Fruit fly (Drosophila melanogaster): ENCODE measurements around the gene Cpr92F.

Cpr92F gene

DNA sequence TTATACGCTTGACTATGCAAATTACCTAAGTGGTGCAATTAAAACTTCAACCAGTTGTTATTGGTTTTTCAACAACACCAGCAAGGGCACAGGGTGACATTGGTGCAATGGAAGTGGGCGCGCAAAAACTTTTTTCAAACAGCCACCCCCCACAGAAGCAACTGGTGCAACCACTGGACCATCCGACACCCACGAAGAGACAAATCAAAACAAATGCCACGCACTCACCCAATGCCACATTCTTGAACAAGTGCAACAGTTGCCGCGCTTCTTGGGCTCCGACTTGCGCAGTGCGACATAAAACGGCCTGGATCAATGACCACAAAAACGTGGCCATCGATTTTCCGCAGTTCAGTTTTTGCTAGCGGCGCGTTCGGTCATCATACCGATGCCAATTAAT lies 33.6 kb upstream of the Cpr92F start (continued):
- TF ChIP-seq Drgx (GFP tag; IDR thresholded peaks at IDR 0.05) (no peak), sr (GFP tag; IDR thresholded peaks at IDR 0.05) (no peak), CG15514 (GFP tag; optimal IDR thresholded peaks at IDR 0.05) (peak; percentile 30), lmd (GFP tag; IDR thresholded peaks at IDR 0.05) (no peak), pita (GFP tag; optimal IDR thresholded peaks at IDR 0.05) (no peak), CG7745 (tag; optimal IDR thresholded peaks at IDR 0.05) (no peak), CG4404 (GFP tag; IDR thresholded peaks at IDR 0.05) (no peak), scrt (GFP tag; optimal IDR thresholded peaks at IDR 0.05) (peak; percentile 100), knrl (GFP tag; IDR thresholded peaks at IDR 0.05; ENCODE audit: partially characterized antibody) (no peak), CG4360 (GFP tag; IDR thresholded peaks at IDR 0.05) (0 out of 2 replicates have a peak, but pooled peaks have one; percentile 9), CG16863 (GFP tag; optimal IDR thresholded peaks at IDR 0.05) (no peak), onecut (GFP tag; IDR thresholded peaks at IDR 0.05) (peak; percentile 99), CG10267 (tag; optimal IDR thresholded peaks at IDR 0.05) (no peak), Atf-2 (GFP tag; optimal IDR thresholded peaks at IDR 0.05) (no peak), CG12071 (GFP tag; optimal IDR thresholded peaks at IDR 0.05) (peak; percentile 15), eyg (GFP tag; optimal IDR thresholded peaks at IDR 0.05) (peak; percentile 5), H15 (GFP tag; IDR thresholded peaks at IDR 0.05) (no peak), D19A (tag; optimal IDR thresholded peaks at IDR 0.05) (no peak), Eip74EF (GFP tag; optimal IDR thresholded peaks at IDR 0.05) (no peak), kah (GFP tag; optimal IDR thresholded peaks at IDR 0.05) (peak; percentile 34), Atf6 (GFP tag; IDR thresholded peaks at IDR 0.05) (no peak), CG15269 (tag; optimal IDR thresholded peaks at IDR 0.05) (no peak), Pdp1 (GFP tag; optimal IDR thresholded peaks at IDR 0.05) (no peak), CG18476 (GFP tag; optimal IDR thresholded peaks at IDR 0.05) (no peak), ara (GFP tag; IDR thresholded peaks at IDR 0.05) (no peak), HLHmδ (GFP tag; optimal IDR thresholded peaks at IDR 0.05) (no peak), CG31224 (GFP tag; IDR thresholded peaks at IDR 0.05) (no peak), CG10654 (GFP tag; optimal IDR thresholded peaks at IDR 0.05) (no peak), CG33213 (GFP tag; optimal IDR thresholded peaks at IDR 0.05) (no peak), MTF-1 (GFP tag; optimal IDR thresholded peaks at IDR 0.05; ENCODE audit: borderline replicate concordance) (no peak), jumu (GFP tag; optimal IDR thresholded peaks at IDR 0.05) (no peak), CG11504 (tag; optimal IDR thresholded peaks at IDR 0.05) (no peak), dimm (GFP tag; IDR thresholded peaks at IDR 0.05) (no peak), CrebB (tag; optimal IDR thresholded peaks at IDR 0.05) (no peak), chm (GFP tag; IDR thresholded peaks at IDR 0.05) (peak; percentile 46), CG18599 (GFP tag; optimal IDR thresholded peaks at IDR 0.05) (no peak), GATAe (GFP tag; conservative IDR thresholded peaks at IDR 0.05) (no peak), sd (tag; optimal IDR thresholded peaks at IDR 0.05) (no peak), CG32772 (GFP tag; IDR thresholded peaks at IDR 0.05) (no peak), CG13894 (tag; optimal IDR thresholded peaks at IDR 0.05) (no peak), al (GFP tag; IDR thresholded peaks at IDR 0.05) (0 out of 2 replicates have a peak, but pooled peaks have one; percentile 7), Awh (GFP tag; IDR thresholded peaks at IDR 0.05) (0 out of 2 replicates have a peak, but pooled peaks have one; percentile 30), mirr (GFP tag; optimal IDR thresholded peaks at IDR 0.05) (no peak), Trl (optimal IDR thresholded peaks at IDR 0.05) (no peak), Trl (GFP tag; optimal IDR thresholded peaks at IDR 0.05) (no peak), CG4707 (GFP tag; optimal IDR thresholded peaks at IDR 0.05) (no peak), Dp (GFP tag; optimal IDR thresholded peaks at IDR 0.05) (peak; percentile 87), CG12942 (GFP tag; optimal IDR thresholded peaks at IDR 0.05) (no peak), NC2α (GFP tag; optimal IDR thresholded peaks at IDR 0.05) (peak; percentile 16), Opbp (GFP tag; IDR thresholded peaks at IDR 0.05; ENCODE audit: partially characterized antibody) (0 out of 3 replicates have a peak, but pooled peaks have one; percentile 26), toy (GFP tag; IDR thresholded peaks at IDR 0.05) (no peak)
